Fruit fly (Drosophila melanogaster) whole organism, embryonic: ENCODE measurements around the gene CG10576.

Source experiments
- CG10565 ChIP-seq: fragments of 200-800 bp; sonication (Bioruptor generic); optimal IDR thresholded peaks from 3 replicates; lab custom pipeline; 2016; ENCODE audit warnings: missing biosample characterization, mild to moderate bottlenecking, missing genetic modification characterization
- CG14860 ChIP-seq: fragments of 200-800 bp; sonication (Bioruptor generic); IDR thresholded peaks from 3 replicates; pipeline ENCODE4 v1.3.6; 2022; ENCODE audit warnings: missing biosample characterization, missing genetic modification characterization; ENCODE audit not compliant: partially characterized antibody
- CG17359 ChIP-seq: fragments of 200-800 bp; sonication (Bioruptor generic); optimal IDR thresholded peaks from 3 replicates; lab custom pipeline; 2018; ENCODE audit warnings: missing biosample characterization, mild to moderate bottlenecking, missing genetic modification characterization, moderate library complexity
- CG18262 ChIP-seq: fragments of 200-800 bp; optimal IDR thresholded peaks from 3 replicates; lab custom pipeline; 2019; ENCODE audit warnings: missing biosample characterization, mild to moderate bottlenecking, missing genetic modification characterization, moderate library complexity
- CG2678 ChIP-seq: fragments of 200-800 bp; sonication (Bioruptor generic); optimal IDR thresholded peaks from 3 replicates; lab custom pipeline; 2019; ENCODE audit warnings: missing biosample characterization, mild to moderate bottlenecking, missing genetic modification characterization, moderate library complexity
- CG2712 ChIP-seq: fragments of 200-800 bp; optimal IDR thresholded peaks from 3 replicates; lab custom pipeline; 2019; ENCODE audit warnings: missing biosample characterization, mild to moderate bottlenecking, missing genetic modification characterization, moderate library complexity
- CG2889 ChIP-seq: fragments of 200-800 bp; sonication (Bioruptor generic); IDR thresholded peaks from 3 replicates; pipeline ENCODE4 v1.3.6; 2022; ENCODE audit warnings: missing biosample characterization, missing genetic modification characterization
- CG30431 ChIP-seq: fragments of 200-800 bp; sonication (Bioruptor generic); optimal IDR thresholded peaks from 2 replicates; lab custom pipeline; 2017; ENCODE audit warnings: missing biosample characterization, missing genetic modification characterization
- CG32772 ChIP-seq: fragments of 200-800 bp; sonication (Bioruptor generic); IDR thresholded peaks from 2 replicates; pipeline ENCODE4 v1.3.6; 2022; ENCODE audit warnings: missing biosample characterization, missing genetic modification characterization
- CG33213 ChIP-seq: fragments of 200-800 bp; sonication (Bioruptor generic); optimal IDR thresholded peaks from 3 replicates; lab custom pipeline; 2016; ENCODE audit warnings: missing biosample characterization, missing genetic modification characterization
- CG34224 ChIP-seq: fragments of 200-800 bp; sonication (Bioruptor generic); IDR thresholded peaks from 3 replicates; pipeline ENCODE4 v1.3.6; 2022; ENCODE audit warnings: missing biosample characterization, missing genetic modification characterization; ENCODE audit not compliant: partially characterized antibody
- CG34376 ChIP-seq: fragments of 200-800 bp; sonication (Bioruptor generic); optimal IDR thresholded peaks from 2 replicates; lab custom pipeline; 2018; ENCODE audit warnings: missing biosample characterization, mild to moderate bottlenecking, missing genetic modification characterization
- CG3726 ChIP-seq: fragments of 200-800 bp; sonication (Bioruptor generic); IDR thresholded peaks from 3 replicates; pipeline ENCODE4, ENCODE4 v1.3.6; 2022; ENCODE audit warnings: missing biosample characterization, missing genetic modification characterization
- CG4360 ChIP-seq: fragments of 200-800 bp; sonication (Bioruptor generic); IDR thresholded peaks from 2 replicates; pipeline ENCODE4 v1.3.6; 2022; ENCODE audit warnings: missing biosample characterization, missing genetic modification characterization
- CG5953 ChIP-seq: fragments of 200-800 bp; sonication (Bioruptor generic); IDR thresholded peaks from 2 replicates; pipeline ENCODE4 v1.3.6; 2022; ENCODE audit warnings: missing biosample characterization, missing genetic modification characterization
- CG6791 ChIP-seq: fragments of 200-800 bp; sonication (Bioruptor generic); IDR thresholded peaks from 3 replicates; pipeline ENCODE4 v1.3.6; 2022; ENCODE audit warnings: missing biosample characterization, missing genetic modification characterization; ENCODE audit not compliant: partially characterized antibody
- CG8281 ChIP-seq: fragments of 200-800 bp; sonication (Bioruptor generic); optimal IDR thresholded peaks from 2 replicates; lab custom pipeline; 2018; ENCODE audit warnings: missing biosample characterization, mild to moderate bottlenecking, missing genetic modification characterization, moderate library complexity
- CG8388 ChIP-seq: fragments of 200-800 bp; sonication (Bioruptor generic); optimal IDR thresholded peaks from 2 replicates; lab custom pipeline; 2019; ENCODE audit warnings: missing biosample characterization, mild to moderate bottlenecking, missing genetic modification characterization, moderate library complexity
- CG8765 ChIP-seq: fragments of 200-800 bp; sonication (Bioruptor generic); IDR thresholded peaks from 2 replicates; pipeline ENCODE4 v1.3.6; 2022; ENCODE audit warnings: missing biosample characterization, missing genetic modification characterization
- CG8924 ChIP-seq: fragments of 200-800 bp; optimal IDR thresholded peaks from 3 replicates; lab custom pipeline; 2019; ENCODE audit warnings: missing biosample characterization, mild to moderate bottlenecking, missing genetic modification characterization, moderate library complexity
- CG9727 ChIP-seq: fragments of 200-800 bp; sonication (Bioruptor generic); optimal IDR thresholded peaks from 3 replicates; lab custom pipeline; 2017; ENCODE audit warnings: missing biosample characterization, mild to moderate bottlenecking, missing genetic modification characterization
- Camta ChIP-seq: fragments of 200-800 bp; sonication (Bioruptor generic); optimal IDR thresholded peaks from 2 replicates; lab custom pipeline; 2016; ENCODE audit warnings: missing biosample characterization, missing genetic modification characterization
- Deaf1 ChIP-seq: fragments of 200-800 bp; optimal IDR thresholded peaks from 3 replicates; lab custom pipeline; 2019; ENCODE audit warnings: missing biosample characterization, mild to moderate bottlenecking, missing genetic modification characterization, moderate library complexity
- Eip74EF ChIP-seq, 2 experiments: fragments of 200-800 bp in 1 of 2; fragments of >200 bp in 1 of 2; sonication (Bioruptor generic) in 1 of 2; optimal IDR thresholded peaks; 2 replicates each; lab custom pipeline; 2017 to 2019; ENCODE audit warnings: missing biosample characterization in 2 of 2, missing genetic modification characterization in 2 of 2, mild to moderate bottlenecking in 1 of 2, moderate library complexity in 1 of 2
- Ets65A ChIP-seq: fragments of 200-800 bp; sonication (Bioruptor generic); peaks from one replicate; lab custom pipeline; 2016; ENCODE audit warnings: missing biosample characterization, missing genetic modification characterization
- Fer1 ChIP-seq: fragments of 200-800 bp; sonication (Bioruptor generic); optimal IDR thresholded peaks from 2 replicates; lab custom pipeline; 2017; ENCODE audit warnings: missing biosample characterization, mild to moderate bottlenecking, missing genetic modification characterization
- HmgZ ChIP-seq: fragments of 200-800 bp; sonication (Bioruptor generic); optimal IDR thresholded peaks from 2 replicates; lab custom pipeline; 2018; ENCODE audit warnings: missing biosample characterization, mild to moderate bottlenecking, missing genetic modification characterization
- Jarid2 ChIP-seq: fragments of 200-800 bp; sonication (Bioruptor generic); optimal IDR thresholded peaks from 3 replicates; lab custom pipeline; 2017; ENCODE audit warnings: mild to moderate bottlenecking, missing biosample characterization, missing genetic modification reagents, missing genetic modification characterization
- Mad ChIP-seq: fragments of 200-800 bp; sonication (Bioruptor generic); optimal IDR thresholded peaks from 2 replicates; lab custom pipeline; 2016; ENCODE audit warnings: missing biosample characterization, missing genetic modification characterization
- Tbp ChIP-seq: fragments of >200 bp; optimal IDR thresholded peaks from 2 replicates; lab custom pipeline; 2018; ENCODE audit warnings: missing biosample characterization, missing genetic modification characterization
- ap ChIP-seq: fragments of 200-800 bp; sonication (Bioruptor generic); IDR thresholded peaks from 2 replicates; pipeline ENCODE4 v1.3.6; 2022; ENCODE audit warnings: missing biosample characterization, missing genetic modification characterization
- caup ChIP-seq: fragments of 200-800 bp; sonication (Bioruptor generic); optimal IDR thresholded peaks from 3 replicates; lab custom pipeline; 2017; ENCODE audit warnings: missing biosample characterization, mild to moderate bottlenecking, missing genetic modification characterization, moderate library complexity; ENCODE audit not compliant: severe bottlenecking
- dmrt11E ChIP-seq: fragments of 200-800 bp; sonication (Bioruptor generic); optimal IDR thresholded peaks from 3 replicates; lab custom pipeline; 2018; ENCODE audit warnings: missing biosample characterization, mild to moderate bottlenecking, missing genetic modification characterization, moderate library complexity
- ewg ChIP-seq: fragments of 200-800 bp; sonication (Bioruptor generic); optimal IDR thresholded peaks from 3 replicates; lab custom pipeline; 2017; ENCODE audit warnings: mild to moderate bottlenecking, missing biosample characterization, missing genetic modification reagents, missing genetic modification characterization
- exex ChIP-seq: fragments of 200-800 bp; sonication (Bioruptor generic); optimal IDR thresholded peaks from 4 replicates; lab custom pipeline; 2018; ENCODE audit warnings: missing biosample characterization, mild to moderate bottlenecking, missing genetic modification characterization, moderate library complexity
- fd64A ChIP-seq: fragments of 200-800 bp; sonication (Bioruptor generic); optimal IDR thresholded peaks from 3 replicates; lab custom pipeline; 2018; ENCODE audit warnings: missing biosample characterization, mild to moderate bottlenecking, missing genetic modification characterization
- h ChIP-seq: fragments of >200 bp; optimal IDR thresholded peaks from 2 replicates; lab custom pipeline; 2017
- hbn ChIP-seq: fragments of 200-800 bp; sonication (Bioruptor generic); IDR thresholded peaks from 2 replicates; pipeline ENCODE4 v1.3.6; 2022; ENCODE audit warnings: missing biosample characterization, missing genetic modification characterization; ENCODE audit not compliant: partially characterized antibody
- ind ChIP-seq: fragments of 200-800 bp; sonication (Bioruptor generic); optimal IDR thresholded peaks from 3 replicates; lab custom pipeline; 2016; ENCODE audit warnings: missing biosample characterization, missing genetic modification characterization
- inv ChIP-seq: fragments of 200-800 bp; sonication (Bioruptor generic); IDR thresholded peaks from 2 replicates; pipeline ENCODE4 v1.3.6; 2022; ENCODE audit warnings: missing biosample characterization, missing genetic modification characterization; ENCODE audit not compliant: partially characterized antibody
- p53 ChIP-seq: fragments of 200-800 bp; sonication (Bioruptor generic); optimal IDR thresholded peaks from 2 replicates; lab custom pipeline; 2016; ENCODE audit warnings: missing biosample characterization, missing genetic modification characterization
- psq ChIP-seq: fragments of 200-800 bp; sonication (Bioruptor generic); optimal IDR thresholded peaks from 2 replicates; lab custom pipeline; 2017; ENCODE audit warnings: missing biosample characterization, missing genetic modification characterization
- ranshi ChIP-seq: fragments of 200-800 bp; sonication (Bioruptor generic); IDR thresholded peaks from 2 replicates; pipeline ENCODE4 v1.3.6; 2022; ENCODE audit warnings: missing biosample characterization, missing genetic modification characterization
- row ChIP-seq: fragments of 200-800 bp; sonication (Bioruptor generic); IDR thresholded peaks from 3 replicates; pipeline ENCODE4 v1.3.6; 2022; ENCODE audit warnings: missing biosample characterization, missing genetic modification characterization
- salm ChIP-seq: fragments of 200-800 bp; sonication (Bioruptor generic); optimal IDR thresholded peaks from 2 replicates; lab custom pipeline; 2018; ENCODE audit warnings: missing biosample characterization, mild to moderate bottlenecking, missing genetic modification characterization
- sima ChIP-seq: fragments of 200-800 bp; sonication (Bioruptor generic); optimal IDR thresholded peaks from 2 replicates; lab custom pipeline; 2016; ENCODE audit warnings: missing biosample characterization, missing genetic modification characterization
- so ChIP-seq: fragments of 200-800 bp; sonication (Bioruptor generic); IDR thresholded peaks from 3 replicates; pipeline ENCODE4 v1.3.6; 2022; ENCODE audit warnings: missing biosample characterization, missing genetic modification characterization
- sug ChIP-seq: fragments of 200-800 bp; optimal IDR thresholded peaks from 2 replicates; lab custom pipeline; 2019; ENCODE audit warnings: missing biosample characterization, mild to moderate bottlenecking, missing genetic modification characterization, moderate library complexity
- tap ChIP-seq: fragments of 200-800 bp; optimal IDR thresholded peaks from 3 replicates; lab custom pipeline; 2019; ENCODE audit warnings: missing biosample characterization, mild to moderate bottlenecking, missing genetic modification characterization, moderate library complexity
- tll ChIP-seq, 2 experiments: fragments of 200-800 bp in 1 of 2; fragments of >200 bp in 1 of 2; sonication (Bioruptor generic) in 1 of 2; optimal IDR thresholded peaks; 2 replicates each; lab custom pipeline; 2017 to 2019; ENCODE audit warnings: missing biosample characterization in 2 of 2, missing genetic modification characterization in 2 of 2, mild to moderate bottlenecking in 1 of 2, moderate library complexity in 1 of 2
- tna ChIP-seq: fragments of 200-800 bp; sonication (Bioruptor generic); IDR thresholded peaks from 2 replicates; pipeline ENCODE4 v1.3.6; 2022; ENCODE audit warnings: missing biosample characterization, missing genetic modification characterization; ENCODE audit not compliant: partially characterized antibody

CG10576 gene

DNA sequence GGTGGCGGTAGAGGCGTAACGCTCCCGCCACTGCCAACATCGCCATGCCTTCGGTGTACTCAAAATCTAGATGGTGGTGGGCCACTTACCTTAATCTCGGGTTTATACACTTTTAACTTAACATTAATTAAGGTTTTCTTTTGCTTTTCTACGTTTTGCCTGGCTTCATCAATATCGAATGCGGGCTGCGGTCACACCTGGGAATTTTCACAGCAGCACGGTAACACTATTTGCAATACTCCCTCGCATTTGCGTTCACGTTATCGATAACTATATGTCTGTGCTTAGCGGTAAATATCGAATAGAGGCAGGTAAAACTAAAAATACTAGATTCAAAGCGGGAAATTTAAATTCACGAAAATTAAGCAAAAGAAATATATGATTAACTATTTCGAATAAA is 28.5 kb upstream of the CG10576 start, which contains the start of gene Bre1 (continued):
- TF ChIP-seq caup (GFP tag; lab: Kevin White, UChicago), result no peak
- no peak for TF ChIP-seq dmrt11E (tag; lab: Kevin White, UChicago)
- peak; percentile 26; the same call in 2 of the 3 replicates for TF ChIP-seq row (GFP tag; lab: Robert Waterston, UW)
- no peak for TF ChIP-seq sima (GFP tag; lab: Kevin White, UChicago)
- TF ChIP-seq CG14860 (GFP tag; lab: Robert Waterston, UW), result no peak; the same call in 2 of the 3 replicates
- TF ChIP-seq CG34376 (GFP tag; lab: Kevin White, UChicago), result no peak
- no peak for TF ChIP-seq ranshi
- peak; percentile 63 for TF ChIP-seq HmgZ (tag; lab: Kevin White, UChicago)
- TF ChIP-seq CG2712 (tag; lab: Kevin White, UChicago), result peak; percentile 29
- TF ChIP-seq CG2889 (GFP tag; lab: Robert Waterston, UW), result no peak
- TF ChIP-seq p53, result peak; percentile 8
- no peak for TF ChIP-seq ewg (GFP tag; lab: Kevin White, UChicago)
- peak; percentile 72; the same call in 2 of the 3 replicates for TF ChIP-seq CG6791 (GFP tag; lab: Robert Waterston, UW)
- TF ChIP-seq CG4360 (GFP tag; lab: Robert Waterston, UW), result no peak
- no peak for TF ChIP-seq fd64A (GFP tag; lab: Kevin White, UChicago)
- peak; percentile 83 for TF ChIP-seq CG34224 (GFP tag; lab: Robert Waterston, UW)
- TF ChIP-seq so (GFP tag; lab: Robert Waterston, UW), result no peak
- TF ChIP-seq tll (GFP tag; optimal IDR thresholded peaks at IDR 0.05; lab: Kevin White, UChicago), result no peak
- TF ChIP-seq tna (GFP tag; lab: Robert Waterston, UW), result peak; percentile 53
- TF ChIP-seq CG8924, result no peak
- TF ChIP-seq CG3726 (GFP tag; lab: Robert Waterston, UW), result no peak
- TF ChIP-seq CG9727 (GFP tag; lab: Kevin White, UChicago), result no peak
- no peak for TF ChIP-seq CG8765 (GFP tag; lab: Robert Waterston, UW)
- TF ChIP-seq tap (tag; lab: Kevin White, UChicago), result no peak
- no peak for TF ChIP-seq Jarid2
- TF ChIP-seq CG30431 (GFP tag; lab: Kevin White, UChicago), result no peak
- peak; percentile 41; the same call in 1 of the 2 replicates for TF ChIP-seq inv
- no peak for TF ChIP-seq exex (tag; lab: Kevin White, UChicago)
- no peak for TF ChIP-seq psq (GFP tag; lab: Kevin White, UChicago)
- peak; percentile 34 for TF ChIP-seq Fer1 (GFP tag; lab: Kevin White, UChicago)
- no peak for TF ChIP-seq CG33213 (GFP tag; lab: Kevin White, UChicago)
- TF ChIP-seq CG10565 (GFP tag; lab: Kevin White, UChicago), result no peak
- TF ChIP-seq ap (GFP tag; lab: Robert Waterston, UW), result no peak
- peak; percentile 9 for TF ChIP-seq sug (tag; lab: Kevin White, UChicago)
- no peak for TF ChIP-seq Mad
- TF ChIP-seq CG17359 (tag; lab: Kevin White, UChicago), result no peak
- TF ChIP-seq CG2678 (tag; lab: Kevin White, UChicago), result no peak
- TF ChIP-seq Deaf1 (tag; lab: Kevin White, UChicago), result no peak
- TF ChIP-seq Tbp (GFP tag; lab: Kevin White, UChicago), result no peak
- no peak for TF ChIP-seq CG8281 (tag; lab: Kevin White, UChicago)
- TF ChIP-seq hbn, result peak; percentile 78
- no peak for TF ChIP-seq ind (GFP tag; lab: Kevin White, UChicago)
- no peak for TF ChIP-seq salm (tag; lab: Kevin White, UChicago)
- no peak for TF ChIP-seq CG32772 (GFP tag; lab: Robert Waterston, UW)
- no peak for TF ChIP-seq Camta
- TF ChIP-seq CG18262 (tag; lab: Kevin White, UChicago), result no peak
- no peak for TF ChIP-seq Ets65A (GFP tag; lab: Kevin White, UChicago)
- no peak for TF ChIP-seq Eip74EF (GFP tag; optimal IDR thresholded peaks at IDR 0.05; lab: Kevin White, UChicago)
- TF ChIP-seq CG5953 (GFP tag; lab: Robert Waterston, UW), result no peak
- no peak for TF ChIP-seq h (lab: Kevin White, UChicago)
- TF ChIP-seq CG8388 (GFP tag; lab: Kevin White, UChicago), result no peak
